Worm (Caenorhabditis elegans): ENCODE data around the gene F44E5.4.

The F44E5.4 gene

DNA sequence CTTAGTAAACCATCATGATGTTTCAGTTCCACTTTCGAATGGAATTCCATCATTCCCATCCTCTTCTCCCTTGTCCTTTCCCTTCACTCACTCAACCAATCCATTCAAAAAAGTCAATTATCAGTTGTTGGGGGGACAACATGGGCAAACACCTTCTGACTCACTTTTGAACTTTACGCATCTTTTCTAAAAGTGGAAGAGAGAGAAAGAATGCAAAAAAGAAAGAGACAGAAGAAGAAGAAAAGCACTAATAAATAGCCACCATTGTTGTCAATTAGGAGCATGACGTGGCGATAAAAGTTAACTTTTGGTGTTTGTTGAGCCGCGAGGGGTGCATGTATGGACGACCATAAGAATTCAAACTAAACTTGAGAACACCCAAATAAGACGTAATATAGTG is 28.9 kb upstream of the F44E5.4 start:
- TF ChIP-seq hmbx-1 (tag; optimal IDR thresholded peaks at IDR 0.05) (no peak), B0310.2 (tag; optimal IDR thresholded peaks at IDR 0.05) (no peak), tbx-11 (GFP tag; IDR thresholded peaks at IDR 0.05) (no peak), hnd-1 (tag; optimal IDR thresholded peaks at IDR 0.05) (no peak), flt-1 (GFP tag; IDR thresholded peaks at IDR 0.05) (no peak), pes-1 (GFP tag; IDR thresholded peaks at IDR 0.05) (no peak), tbx-37 (GFP tag; conservative IDR thresholded peaks at IDR 0.05) (no peak), sea-1 (GFP tag; conservative IDR thresholded peaks at IDR 0.05) (no peak), aly-1 (tag; optimal IDR thresholded peaks at IDR 0.05) (no peak), ama-1 (optimal IDR thresholded peaks at IDR 0.05) (no peak), hmg-4 (GFP tag; optimal IDR thresholded peaks at IDR 0.05) (no peak), ceh-13 (GFP tag; optimal IDR thresholded peaks at IDR 0.05) (no peak), scrt-1 (GFP tag; IDR thresholded peaks at IDR 0.05) (no peak), F13C5.2 (tag; optimal IDR thresholded peaks at IDR 0.05) (no peak), ceh-36 (tag; optimal IDR thresholded peaks at IDR 0.05) (no peak), ets-7 (tag; optimal IDR thresholded peaks at IDR 0.05) (no peak), tra-4 (tag; optimal IDR thresholded peaks at IDR 0.05) (no peak)

ce11 chrII:11782493-11782892 is 23.4 kb upstream of the F44E5.4 start, which contains the start of gene F43G6.16:
TSS of gene F43G6.16 (minus strand) at chrII:11782633.
- no peak for TF ChIP-seq sea-1 (GFP tag; conservative IDR thresholded peaks at IDR 0.05)
- no peak for TF ChIP-seq ceh-36 (tag; optimal IDR thresholded peaks at IDR 0.05)
- no peak for TF ChIP-seq pes-1 (GFP tag; IDR thresholded peaks at IDR 0.05)
- no peak for TF ChIP-seq hmbx-1 (tag; optimal IDR thresholded peaks at IDR 0.05)
- no peak for TF ChIP-seq flt-1 (GFP tag; IDR thresholded peaks at IDR 0.05)
- no peak for TF ChIP-seq ets-7 (tag; optimal IDR thresholded peaks at IDR 0.05)
- no peak for TF ChIP-seq tra-4 (tag; optimal IDR thresholded peaks at IDR 0.05)
- TF ChIP-seq ceh-13 (GFP tag; optimal IDR thresholded peaks at IDR 0.05) = no peak
- no peak for TF ChIP-seq scrt-1 (GFP tag; IDR thresholded peaks at IDR 0.05)
- TF ChIP-seq hmg-4 (GFP tag; optimal IDR thresholded peaks at IDR 0.05) = no peak
- no peak for TF ChIP-seq B0310.2 (tag; optimal IDR thresholded peaks at IDR 0.05)
- TF ChIP-seq hnd-1 (tag; optimal IDR thresholded peaks at IDR 0.05) = no peak
- TF ChIP-seq ama-1 (optimal IDR thresholded peaks at IDR 0.05) = no peak
- no peak for TF ChIP-seq F13C5.2 (tag; optimal IDR thresholded peaks at IDR 0.05)

ce11 chrII:11777893-11778480 is 18.9 kb upstream of the F44E5.4 start, which contains the start of the genes patr-1 and dna-2:
TSS of gene patr-1 (minus strand) at chrII:11777943.
TSS of gene dna-2 (plus strand) at chrII:11778430.
- TF ChIP-seq hmg-4 (GFP tag; optimal IDR thresholded peaks at IDR 0.05) (peak; percentile 20), F13C5.2 (tag; optimal IDR thresholded peaks at IDR 0.05) (peak; percentile 17), ets-7 (tag; optimal IDR thresholded peaks at IDR 0.05) (no peak)

ce11 chrII:11774218-11774617 is 15.1 kb upstream of the F44E5.4 start, which contains the start of gene F44E5.1:
TSS of gene F44E5.1 (minus strand) at chrII:11774559.
- TF ChIP-seq hmg-4 (GFP tag; optimal IDR thresholded peaks at IDR 0.05) (peak; percentile 5), ets-7 (tag; optimal IDR thresholded peaks at IDR 0.05) (no peak)

ce11 chrII:11772364-11772763 is 13.3 kb upstream of the F44E5.4 start, which contains the start of gene F44E5.15:
TSS of gene F44E5.15 (plus strand) at chrII:11772664.
- TF ChIP-seq ceh-36 (tag; optimal IDR thresholded peaks at IDR 0.05) (no peak), hmg-4 (GFP tag; optimal IDR thresholded peaks at IDR 0.05) (no peak), scrt-1 (GFP tag; IDR thresholded peaks at IDR 0.05) (no peak), pes-1 (GFP tag; IDR thresholded peaks at IDR 0.05) (no peak), tbx-11 (GFP tag; IDR thresholded peaks at IDR 0.05) (no peak), B0310.2 (tag; optimal IDR thresholded peaks at IDR 0.05) (no peak), ets-7 (tag; optimal IDR thresholded peaks at IDR 0.05) (no peak), tbx-37 (GFP tag; conservative IDR thresholded peaks at IDR 0.05) (no peak), tra-4 (tag; optimal IDR thresholded peaks at IDR 0.05) (no peak), flt-1 (GFP tag; IDR thresholded peaks at IDR 0.05) (no peak), hmbx-1 (tag; optimal IDR thresholded peaks at IDR 0.05) (no peak), aly-1 (tag; optimal IDR thresholded peaks at IDR 0.05) (no peak), sea-1 (GFP tag; conservative IDR thresholded peaks at IDR 0.05) (no peak), hnd-1 (tag; optimal IDR thresholded peaks at IDR 0.05) (no peak), ceh-13 (GFP tag; optimal IDR thresholded peaks at IDR 0.05) (no peak), ama-1 (optimal IDR thresholded peaks at IDR 0.05) (no peak), F13C5.2 (tag; optimal IDR thresholded peaks at IDR 0.05) (no peak)

ce11 chrII:11766472-11766871 is 7.4 kb upstream of the F44E5.4 start, which contains the start of gene F44E5.2:
TSS of gene F44E5.2 (plus strand) at chrII:11766772.
- no peak for TF ChIP-seq ceh-36 (tag; optimal IDR thresholded peaks at IDR 0.05)
- TF ChIP-seq hmbx-1 (tag; optimal IDR thresholded peaks at IDR 0.05) = no peak
- TF ChIP-seq B0310.2 (tag; optimal IDR thresholded peaks at IDR 0.05) = no peak
- TF ChIP-seq tbx-11 (GFP tag; IDR thresholded peaks at IDR 0.05) = no peak
- no peak for TF ChIP-seq sea-1 (GFP tag; conservative IDR thresholded peaks at IDR 0.05)
- no peak for TF ChIP-seq ama-1 (optimal IDR thresholded peaks at IDR 0.05)
- TF ChIP-seq pes-1 (GFP tag; IDR thresholded peaks at IDR 0.05) = no peak
- no peak for TF ChIP-seq aly-1 (tag; optimal IDR thresholded peaks at IDR 0.05)
- TF ChIP-seq scrt-1 (GFP tag; IDR thresholded peaks at IDR 0.05) = no peak
- no peak for TF ChIP-seq F13C5.2 (tag; optimal IDR thresholded peaks at IDR 0.05)
- TF ChIP-seq ets-7 (tag; optimal IDR thresholded peaks at IDR 0.05) = no peak
- TF ChIP-seq ceh-13 (GFP tag; optimal IDR thresholded peaks at IDR 0.05) = no peak
- TF ChIP-seq flt-1 (GFP tag; IDR thresholded peaks at IDR 0.05) = no peak
- TF ChIP-seq hnd-1 (tag; optimal IDR thresholded peaks at IDR 0.05) = no peak
- no peak for TF ChIP-seq tra-4 (tag; optimal IDR thresholded peaks at IDR 0.05)
- no peak for TF ChIP-seq hmg-4 (GFP tag; optimal IDR thresholded peaks at IDR 0.05)

DNA sequence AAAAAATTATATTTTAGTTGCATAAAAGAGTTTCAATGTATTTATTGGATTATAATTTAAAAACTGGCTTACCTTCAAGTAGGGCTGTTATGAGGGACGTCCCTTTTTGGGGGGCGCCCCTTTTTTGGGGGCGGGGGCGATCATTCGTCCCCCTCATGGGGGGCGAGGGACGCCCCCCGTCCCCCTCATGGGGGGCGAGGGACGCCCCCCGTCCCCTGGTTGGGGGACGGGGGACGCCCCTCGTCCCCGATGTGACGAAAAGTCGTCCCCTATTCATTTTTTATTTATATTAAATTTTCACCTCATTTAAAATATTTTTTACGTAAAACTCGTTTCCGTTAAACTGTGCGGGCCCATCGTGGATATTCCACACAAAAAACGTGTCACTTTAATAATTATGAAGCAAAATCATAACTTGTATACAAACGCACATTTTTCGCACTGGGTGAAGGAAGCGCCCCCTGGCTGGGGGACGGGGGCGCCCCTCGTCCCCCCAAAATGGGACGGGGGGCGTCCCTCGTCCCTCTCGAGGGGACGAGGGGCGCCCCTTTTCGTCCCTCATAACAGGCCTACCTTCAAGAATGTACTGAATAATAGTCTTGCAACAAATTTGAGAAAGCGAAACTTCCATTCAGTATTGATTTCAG is 6.5 kb upstream of the F44E5.4 start:
- no peak for TF ChIP-seq hnd-1 (tag; optimal IDR thresholded peaks at IDR 0.05)
- TF ChIP-seq hmbx-1 (tag; optimal IDR thresholded peaks at IDR 0.05) = no peak
- no peak for TF ChIP-seq scrt-1 (GFP tag; IDR thresholded peaks at IDR 0.05)
- TF ChIP-seq tbx-11 (GFP tag; IDR thresholded peaks at IDR 0.05) = no peak
- TF ChIP-seq pes-1 (GFP tag; IDR thresholded peaks at IDR 0.05) = no peak
- no peak for TF ChIP-seq hmg-4 (GFP tag; optimal IDR thresholded peaks at IDR 0.05)
- no peak for TF ChIP-seq aly-1 (tag; optimal IDR thresholded peaks at IDR 0.05)
- no peak for TF ChIP-seq sea-1 (GFP tag; conservative IDR thresholded peaks at IDR 0.05)
- TF ChIP-seq flt-1 (GFP tag; IDR thresholded peaks at IDR 0.05) = no peak
- TF ChIP-seq ama-1 (optimal IDR thresholded peaks at IDR 0.05) = no peak
- TF ChIP-seq ceh-36 (tag; optimal IDR thresholded peaks at IDR 0.05) = no peak
- TF ChIP-seq tbx-37 (GFP tag; conservative IDR thresholded peaks at IDR 0.05) = no peak
- TF ChIP-seq tra-4 (tag; optimal IDR thresholded peaks at IDR 0.05) = no peak
- no peak for TF ChIP-seq B0310.2 (tag; optimal IDR thresholded peaks at IDR 0.05)
- no peak for TF ChIP-seq ets-7 (tag; optimal IDR thresholded peaks at IDR 0.05)
